Worm (Caenorhabditis elegans) whole organism, mixed stage, embryonic: ENCODE measurements around the gene srw-138.

ENCODE experiments used
- elt-1 ChIP-seq: sonication (generic microtip); optimal IDR thresholded peaks from 2 replicates; lab custom pipeline; 2017; ENCODE audit warnings: missing genetic modification characterization, mild to moderate bottlenecking, missing compliant biosample characterization, antibody characterized with exemption, moderate library complexity, borderline replicate concordance; ENCODE audit not compliant: insufficient read depth
- lin-13 ChIP-seq: fragments of 150-350 bp; optimal IDR thresholded peaks from 2 replicates; lab custom pipeline; 2014; ENCODE audit warnings: missing biosample characterization, missing genetic modification characterization
- lsy-2 ChIP-seq: fragments of 150-350 bp; optimal IDR thresholded peaks from 2 replicates; lab custom pipeline; 2014; ENCODE audit warnings: missing biosample characterization, missing genetic modification characterization
- nhr-237 ChIP-seq: fragments of 150-350 bp; optimal IDR thresholded peaks from 2 replicates; lab custom pipeline; 2014; ENCODE audit warnings: missing biosample characterization, missing genetic modification characterization
- nhr-28 ChIP-seq: fragments of 150-350 bp; optimal IDR thresholded peaks from 2 replicates; lab custom pipeline; 2014; ENCODE audit warnings: missing biosample characterization, missing genetic modification characterization
- pha-4 ChIP-seq: fragments of 150-350 bp; optimal IDR thresholded peaks from 2 replicates; lab custom pipeline; 2018; ENCODE audit warnings: missing biosample characterization, missing genetic modification reagents, missing genetic modification characterization
- snpc-4 ChIP-seq: fragments of 150-350 bp; optimal IDR thresholded peaks from 2 replicates; lab custom pipeline; 2014; ENCODE audit warnings: missing biosample characterization, missing genetic modification characterization
- unc-39 ChIP-seq: fragments of 150-350 bp; optimal IDR thresholded peaks from 2 replicates; lab custom pipeline; 2014; ENCODE audit warnings: missing biosample characterization, missing genetic modification characterization

DNA sequence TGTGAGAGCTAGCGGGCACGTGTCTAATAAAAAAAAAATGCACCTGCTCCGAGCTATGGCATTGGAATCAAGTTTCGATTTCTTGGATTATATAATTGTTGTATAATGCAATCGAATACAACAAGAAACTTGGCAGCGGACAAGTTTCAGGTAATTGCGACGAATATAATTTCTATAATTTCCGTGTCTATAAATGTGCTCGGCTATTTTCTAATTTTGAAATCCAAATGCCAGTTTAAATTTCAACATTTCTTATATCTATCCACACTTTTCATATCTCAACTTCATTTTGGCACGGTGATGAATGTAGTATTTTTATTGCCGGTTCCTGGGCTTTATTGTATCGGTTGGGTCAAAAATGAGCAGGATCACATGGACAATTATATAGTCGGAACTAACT lies 33.1 kb downstream of the srw-138 start, which contains the start of gene C31B8.16:
- TF ChIP-seq nhr-237 (tag; lab: Kevin White, UChicago) (no peak), pha-4 (tag; lab: Kevin White, UChicago) (no peak), lin-13 (tag; lab: Kevin White, UChicago) (no peak), lsy-2 (tag; lab: Kevin White, UChicago) (no peak), snpc-4 (no peak), unc-39 (tag; lab: Kevin White, UChicago) (no peak), elt-1 (tag; lab: Kevin White, UChicago) (no peak), nhr-28 (tag; lab: Kevin White, UChicago) (no peak)
